Worm (Caenorhabditis elegans): ENCODE measurements around the gene F40H3.3.

Gene F40H3.3

DNA sequence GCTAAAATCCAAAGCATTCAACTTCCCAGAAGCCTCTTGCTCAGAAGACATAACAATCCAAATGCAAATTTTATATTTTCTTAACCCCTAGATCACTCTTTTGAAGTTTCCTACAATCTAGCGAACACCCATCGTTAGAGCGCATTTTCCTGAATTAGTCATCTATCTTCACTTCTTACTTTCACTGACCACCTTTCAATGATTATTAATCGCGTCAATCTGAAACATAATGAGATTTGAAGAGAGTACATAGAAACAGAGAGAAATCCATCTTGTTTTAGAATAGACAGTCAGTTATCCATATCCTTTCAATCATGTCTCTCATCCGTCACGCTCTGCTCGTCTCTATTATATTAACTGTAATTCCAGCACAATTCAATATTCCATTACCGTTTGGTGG lies at the start of gene F40H3.3:
TSS of gene F40H3.3 (plus strand) at position 280 of the 400 bp plus-strand sequence.
- TF ChIP-seq gmeb-1 (tag; optimal IDR thresholded peaks at IDR 0.05) (no peak), lin-39 (tag; optimal IDR thresholded peaks at IDR 0.05) (peak; percentile 11), nhr-77 (tag; optimal IDR thresholded peaks at IDR 0.05) (no peak)

DNA sequence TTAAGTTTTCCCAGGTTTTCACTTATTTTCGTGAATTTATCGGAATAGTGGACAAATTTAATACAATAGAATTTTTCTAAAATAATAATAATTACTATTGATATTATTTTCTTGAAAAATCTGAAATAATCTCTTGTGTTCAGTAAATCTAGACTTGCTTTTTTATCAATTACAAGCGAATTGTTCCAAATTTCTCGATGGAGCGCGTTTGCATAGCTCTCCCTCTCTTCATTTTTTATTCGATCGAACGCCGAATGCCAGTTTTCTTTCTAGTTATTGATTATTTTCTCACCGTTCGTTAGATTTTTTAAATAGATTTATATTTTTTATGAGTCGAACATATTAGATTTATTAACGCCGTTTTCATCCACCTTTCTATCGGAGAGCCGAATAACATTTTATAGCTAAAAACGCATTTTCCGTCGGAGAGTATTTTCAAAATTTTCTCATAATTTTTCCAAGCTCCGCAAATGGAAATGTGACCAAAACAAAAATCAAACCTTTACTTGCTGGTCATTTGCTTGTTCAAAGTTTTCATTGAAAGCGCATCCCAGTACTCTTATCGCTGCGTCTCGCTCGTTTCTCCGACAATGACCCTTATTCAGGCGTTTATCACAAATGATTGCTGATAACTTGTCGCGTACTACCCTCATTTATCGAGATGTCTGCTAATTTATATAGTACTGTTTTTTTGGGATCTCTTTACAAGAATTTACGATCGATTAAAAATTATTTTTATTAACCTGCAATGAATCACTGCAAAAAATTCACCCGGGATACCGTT lies 48.5 kb upstream of the F40H3.3 start:
- TF ChIP-seq lsy-2 (tag; optimal IDR thresholded peaks at IDR 0.05) (peak in 1 of 2 experiments; percentile 18), unc-55 (GFP tag; optimal IDR thresholded peaks at IDR 0.05) (peak; percentile 54), mab-5 (tag; optimal IDR thresholded peaks at IDR 0.05) (no peak), C34F6.9 (tag; optimal IDR thresholded peaks at IDR 0.05) (peak; percentile 60), fos-1 (tag; optimal IDR thresholded peaks at IDR 0.05) (peak; percentile 78)

- TF ChIP-seq egl-27 (tag; optimal IDR thresholded peaks at IDR 0.05) (no peak), unc-55 (GFP tag; optimal IDR thresholded peaks at IDR 0.05) (no peak), sem-4 (tag; optimal IDR thresholded peaks at IDR 0.05) (no peak), nhr-10 (tag; optimal IDR thresholded peaks at IDR 0.05) (no peak), ztf-1 (GFP tag; conservative IDR thresholded peaks at IDR 0.05) (no peak), aly-2 (tag; optimal IDR thresholded peaks at IDR 0.05) (no peak), elt-1 (tag; optimal IDR thresholded peaks at IDR 0.05) (no peak), elt-3 (tag; optimal IDR thresholded peaks at IDR 0.05) (no peak), nhr-6 (tag; optimal IDR thresholded peaks at IDR 0.05) (no peak), C34F6.9 (tag; optimal IDR thresholded peaks at IDR 0.05) (peak; percentile 30), unc-62 (GFP tag; optimal IDR thresholded peaks at IDR 0.05) (no peak), nhr-129 (tag; optimal IDR thresholded peaks at IDR 0.05) (peak; percentile 41), crh-2 (tag; optimal IDR thresholded peaks at IDR 0.05) (no peak), mdl-1 (tag; optimal IDR thresholded peaks at IDR 0.05) (no peak), R02D3.7 (tag; optimal IDR thresholded peaks at IDR 0.05) (no peak)
Observed at ce11 chrII:6123513-6123912, 47.8 kb upstream of the F40H3.3 start, which contains the start of gene C29H12.2. TSS of gene C29H12.2 (plus strand) at chrII:6123809.

- TF ChIP-seq crh-2 (tag; optimal IDR thresholded peaks at IDR 0.05) = no peak
- TF ChIP-seq ama-1 (optimal IDR thresholded peaks at IDR 0.05) = no peak
- no peak for TF ChIP-seq nhr-6 (tag; optimal IDR thresholded peaks at IDR 0.05)
- TF ChIP-seq zag-1 (tag; optimal IDR thresholded peaks at IDR 0.05) = no peak
- TF ChIP-seq nhr-25 (tag; optimal IDR thresholded peaks at IDR 0.05) = no peak
- no peak for TF ChIP-seq mbf-1 (tag; optimal IDR thresholded peaks at IDR 0.05)
- no peak for TF ChIP-seq elt-1 (tag; optimal IDR thresholded peaks at IDR 0.05)
- no peak for TF ChIP-seq nhr-11 (tag; optimal IDR thresholded peaks at IDR 0.05)
- no peak for TF ChIP-seq mab-5 (tag; optimal IDR thresholded peaks at IDR 0.05)
- TF ChIP-seq nhr-12 (tag; optimal IDR thresholded peaks at IDR 0.05) = no peak
Observed at ce11 chrII:6125259-6125658, 46.0 kb upstream of the F40H3.3 start, which contains the start of gene rars-2. TSS of gene rars-2 (plus strand) at chrII:6125559.

ce11 chrII:6132595-6132994 lies 38.7 kb upstream of the F40H3.3 start, which contains the start of gene abts-3:
TSS of gene abts-3 (plus strand) at chrII:6132895.
- TF ChIP-seq egl-27 (tag; optimal IDR thresholded peaks at IDR 0.05) (no peak), nhr-10 (tag; optimal IDR thresholded peaks at IDR 0.05) (no peak), nhr-77 (tag; optimal IDR thresholded peaks at IDR 0.05) (no peak), sem-4 (tag; optimal IDR thresholded peaks at IDR 0.05) (no peak), alr-1 (tag; optimal IDR thresholded peaks at IDR 0.05) (no peak), nhr-21 (tag; optimal IDR thresholded peaks at IDR 0.05) (no peak), peb-1 (tag; optimal IDR thresholded peaks at IDR 0.05) (no peak), ZK546.5 (tag; optimal IDR thresholded peaks at IDR 0.05) (no peak), mab-5 (tag; optimal IDR thresholded peaks at IDR 0.05) (no peak), nhr-237 (tag; optimal IDR thresholded peaks at IDR 0.05) (no peak), dmd-4 (tag; optimal IDR thresholded peaks at IDR 0.05) (no peak), F13H6.1 (tag; optimal IDR thresholded peaks at IDR 0.05) (no peak), sma-9 (GFP tag; optimal IDR thresholded peaks at IDR 0.05) (no peak), sma-9 (tag; optimal IDR thresholded peaks at IDR 0.05) (no peak), nhr-11 (tag; optimal IDR thresholded peaks at IDR 0.05) (no peak), ztf-1 (GFP tag; conservative IDR thresholded peaks at IDR 0.05) (no peak), unc-62 (GFP tag; optimal IDR thresholded peaks at IDR 0.05) (no peak), R02D3.7 (tag; optimal IDR thresholded peaks at IDR 0.05) (no peak), aly-2 (tag; optimal IDR thresholded peaks at IDR 0.05) (no peak)
